Worm (Caenorhabditis elegans) whole organism, L3 larva: ENCODE results near the gene F02D10.2.
A peak's percentile ranks its signal among the peaks of the same experiment; 100 is the strongest.

Experiments
- R02D3.7 ChIP-seq: fragments of 150-350 bp; optimal IDR thresholded peaks from 2 replicates; lab custom pipeline; 2014; ENCODE audit warnings: missing biosample characterization, missing genetic modification characterization
- ZK546.5 ChIP-seq: sonication (generic microtip); optimal IDR thresholded peaks from 2 replicates; lab custom pipeline; 2017; ENCODE audit warnings: missing biosample characterization, missing genetic modification characterization
- aly-2 ChIP-seq: fragments of 150-350 bp; optimal IDR thresholded peaks from 2 replicates; lab custom pipeline; 2014; ENCODE audit warnings: missing biosample characterization, missing genetic modification characterization
- ama-1 ChIP-seq: fragments of 150-350 bp; optimal IDR thresholded peaks from 2 replicates; lab custom pipeline; 2018
- ceh-16 ChIP-seq: sonication (generic microtip); optimal IDR thresholded peaks from 2 replicates; lab custom pipeline; 2017; ENCODE audit warnings: missing biosample characterization, missing genetic modification characterization
- ceh-28 ChIP-seq: fragments of 150-350 bp; optimal IDR thresholded peaks from 2 replicates; lab custom pipeline; 2014; ENCODE audit warnings: missing biosample characterization, missing genetic modification reagents, missing genetic modification characterization
- ceh-82 ChIP-seq: fragments of 150-350 bp; optimal IDR thresholded peaks from 2 replicates; lab custom pipeline; 2014; ENCODE audit warnings: missing biosample characterization, missing genetic modification characterization
- ceh-9 ChIP-seq: sonication (generic microtip); optimal IDR thresholded peaks from 2 replicates; lab custom pipeline; 2018; ENCODE audit warnings: missing biosample characterization, missing genetic modification characterization
- daf-12 ChIP-seq: fragments of 150-350 bp; optimal IDR thresholded peaks from 2 replicates; lab custom pipeline; 2014; ENCODE audit warnings: missing biosample characterization, missing genetic modification reagents, missing genetic modification characterization
- egl-27 ChIP-seq: sonication (generic microtip); optimal IDR thresholded peaks from 4 replicates; lab custom pipeline; 2017; ENCODE audit warnings: missing biosample characterization, missing genetic modification reagents, missing genetic modification characterization
- egl-5 ChIP-seq: fragments of 150-350 bp; optimal IDR thresholded peaks from 2 replicates; lab custom pipeline; 2017; ENCODE audit warnings: missing biosample characterization, missing genetic modification reagents, missing genetic modification characterization, inconsistent platforms
- elt-1 ChIP-seq: fragments of 150-350 bp; optimal IDR thresholded peaks from 2 replicates; lab custom pipeline; 2014; ENCODE audit warnings: missing biosample characterization, missing genetic modification characterization
- elt-2 ChIP-seq: sonication (generic microtip); optimal IDR thresholded peaks from 2 replicates; lab custom pipeline; 2016; ENCODE audit warnings: missing genetic modification reagents, mild to moderate bottlenecking, missing genetic modification characterization, missing compliant biosample characterization
- elt-3 ChIP-seq, 3 experiments: fragments of 150-350 bp in 1 of 3; sonication (generic microtip) in 2 of 3; optimal IDR thresholded peaks; 2 replicates in 2 of 3; 4 replicates in 1 of 3; lab custom pipeline; 2014 to 2017; ENCODE audit warnings: missing biosample characterization in 3 of 3, missing genetic modification characterization in 3 of 3
- eor-1 ChIP-seq, 2 experiments: fragments of 150-350 bp; optimal IDR thresholded peaks; 2 replicates each; lab custom pipeline; 2014 to 2018; ENCODE audit warnings: missing biosample characterization in 2 of 2, missing genetic modification characterization in 2 of 2
- fkh-10 ChIP-seq: sonication (generic microtip); optimal IDR thresholded peaks from 2 replicates; lab custom pipeline; 2017; ENCODE audit warnings: missing biosample characterization, missing genetic modification reagents, missing genetic modification characterization
- fkh-2 ChIP-seq: fragments of 150-350 bp; optimal IDR thresholded peaks from 2 replicates; lab custom pipeline; 2014; ENCODE audit warnings: missing biosample characterization, missing genetic modification reagents, missing genetic modification characterization
- fos-1 ChIP-seq: fragments of 150-350 bp; optimal IDR thresholded peaks from 2 replicates; lab custom pipeline; 2014; ENCODE audit warnings: missing biosample characterization, missing genetic modification characterization
- hmg-11 ChIP-seq: sonication (generic microtip); optimal IDR thresholded peaks from 2 replicates; lab custom pipeline; 2016; ENCODE audit warnings: missing genetic modification characterization, missing compliant biosample characterization
- jun-1 ChIP-seq: fragments of 150-350 bp; optimal IDR thresholded peaks from 2 replicates; lab custom pipeline; 2014; ENCODE audit warnings: missing biosample characterization, missing genetic modification reagents, missing genetic modification characterization
- lin-15B ChIP-seq: fragments of 150-350 bp; optimal IDR thresholded peaks from 2 replicates; lab custom pipeline; 2014; ENCODE audit warnings: missing biosample characterization, missing genetic modification characterization
- lin-39 ChIP-seq: fragments of 150-350 bp; optimal IDR thresholded peaks from 2 replicates; lab custom pipeline; 2018; ENCODE audit warnings: missing biosample characterization, missing genetic modification reagents, missing genetic modification characterization
- lsy-12 ChIP-seq: sonication (generic microtip); optimal IDR thresholded peaks from 2 replicates; lab custom pipeline; 2016; ENCODE audit warnings: mild to moderate bottlenecking, missing genetic modification characterization, missing compliant biosample characterization
- mdl-1 ChIP-seq: fragments of 150-350 bp; optimal IDR thresholded peaks from 2 replicates; lab custom pipeline; 2014; ENCODE audit warnings: missing biosample characterization, missing genetic modification characterization
- mml-1 ChIP-seq: fragments of 150-350 bp; sonication (generic microtip); optimal IDR thresholded peaks from 3 replicates; lab custom pipeline; 2014; ENCODE audit warnings: missing biosample characterization, missing genetic modification characterization
- nfya-1 ChIP-seq: sonication (generic microtip); optimal IDR thresholded peaks from 2 replicates; lab custom pipeline; 2017; ENCODE audit warnings: missing genetic modification characterization, mild to moderate bottlenecking, missing compliant biosample characterization, antibody characterized with exemption, moderate library complexity; ENCODE audit not compliant: insufficient read depth
- nhr-11 ChIP-seq: fragments of 150-350 bp; optimal IDR thresholded peaks from 2 replicates; lab custom pipeline; 2014; ENCODE audit warnings: missing biosample characterization, missing genetic modification characterization
- nhr-12 ChIP-seq: fragments of 150-350 bp; optimal IDR thresholded peaks from 2 replicates; lab custom pipeline; 2014; ENCODE audit warnings: missing biosample characterization, missing genetic modification characterization
- nhr-23 ChIP-seq: fragments of 150-350 bp; optimal IDR thresholded peaks from 2 replicates; lab custom pipeline; 2014; ENCODE audit warnings: missing biosample characterization, missing genetic modification reagents, missing genetic modification characterization
- nhr-237 ChIP-seq: fragments of 150-350 bp; optimal IDR thresholded peaks from 2 replicates; lab custom pipeline; 2014; ENCODE audit warnings: missing biosample characterization, missing genetic modification characterization
- nhr-25 ChIP-seq: sonication (generic microtip); optimal IDR thresholded peaks from 2 replicates; lab custom pipeline; 2017; ENCODE audit warnings: missing biosample characterization, missing genetic modification characterization
- nhr-28 ChIP-seq: fragments of 150-350 bp; optimal IDR thresholded peaks from 2 replicates; lab custom pipeline; 2014; ENCODE audit warnings: missing biosample characterization, missing genetic modification characterization
- nhr-43 ChIP-seq: sonication (generic microtip); optimal IDR thresholded peaks from 2 replicates; lab custom pipeline; 2016; ENCODE audit warnings: mild to moderate bottlenecking, missing genetic modification characterization, missing compliant biosample characterization; ENCODE audit not compliant: poor library complexity, severe bottlenecking
- nhr-67 ChIP-seq: fragments of 150-350 bp; optimal IDR thresholded peaks from 2 replicates; lab custom pipeline; 2014; ENCODE audit warnings: missing biosample characterization, missing genetic modification characterization
- nhr-76 ChIP-seq: fragments of 150-350 bp; sonication (generic microtip); optimal IDR thresholded peaks from 5 replicates; lab custom pipeline; 2014; ENCODE audit warnings: missing biosample characterization, missing genetic modification characterization
- nhr-77 ChIP-seq: fragments of 150-350 bp; optimal IDR thresholded peaks from 2 replicates; lab custom pipeline; 2014; ENCODE audit warnings: missing biosample characterization, missing genetic modification characterization
- pha-4 ChIP-seq: fragments of 150-350 bp; optimal IDR thresholded peaks from 2 replicates; lab custom pipeline; 2014; ENCODE audit warnings: missing biosample characterization, missing genetic modification reagents, missing genetic modification characterization
- pqm-1 ChIP-seq: fragments of 150-350 bp; optimal IDR thresholded peaks from 2 replicates; lab custom pipeline; 2017; ENCODE audit warnings: missing biosample characterization, missing genetic modification characterization, inconsistent platforms
- sea-2 ChIP-seq: fragments of 150-350 bp; sonication (generic microtip); optimal IDR thresholded peaks from 4 replicates; lab custom pipeline; 2014; ENCODE audit warnings: missing biosample characterization, missing genetic modification reagents, missing genetic modification characterization
- skn-1 ChIP-seq: fragments of 150-350 bp; optimal IDR thresholded peaks from 2 replicates; lab custom pipeline; 2014; ENCODE audit warnings: missing biosample characterization, missing genetic modification characterization
- snpc-4 ChIP-seq: fragments of 150-350 bp; optimal IDR thresholded peaks from 2 replicates; lab custom pipeline; 2014; ENCODE audit warnings: missing biosample characterization, missing genetic modification characterization
- tbx-2 ChIP-seq: sonication (generic microtip); optimal IDR thresholded peaks from 2 replicates; lab custom pipeline; 2016; ENCODE audit warnings: mild to moderate bottlenecking, missing genetic modification characterization, missing compliant biosample characterization
- unc-39 ChIP-seq: sonication (generic microtip); optimal IDR thresholded peaks from 4 replicates; lab custom pipeline; 2017; ENCODE audit warnings: missing biosample characterization, missing genetic modification characterization
- unc-62 ChIP-seq: fragments of 150-350 bp; sonication (generic microtip); optimal IDR thresholded peaks from 4 replicates; lab custom pipeline; 2014; ENCODE audit warnings: missing biosample characterization, missing genetic modification reagents, missing genetic modification characterization
- zag-1 ChIP-seq: fragments of 150-350 bp; optimal IDR thresholded peaks from 2 replicates; lab custom pipeline; 2014; ENCODE audit warnings: missing biosample characterization, missing genetic modification characterization
- ztf-11 ChIP-seq: fragments of 150-350 bp; optimal IDR thresholded peaks from 2 replicates; lab custom pipeline; 2014; ENCODE audit warnings: missing biosample characterization, missing genetic modification characterization
- ztf-4 ChIP-seq: fragments of 150-350 bp; optimal IDR thresholded peaks from 2 replicates; lab custom pipeline; 2014; ENCODE audit warnings: missing biosample characterization, missing genetic modification characterization

Gene F02D10.2

ce11 chrX:13443283-13443682 is 20.4 kb downstream of the F02D10.2 start:
- TF ChIP-seq fos-1 (tag; lab: Kevin White, UChicago) (no peak), nhr-11 (tag; lab: Kevin White, UChicago) (no peak), tbx-2 (tag; lab: Kevin White, UChicago) (no peak), mml-1 (tag; lab: Kevin White, UChicago) (no peak), nhr-67 (tag; lab: Kevin White, UChicago) (no peak), hmg-11 (no peak), ama-1 (no peak), zag-1 (tag; lab: Kevin White, UChicago) (no peak), skn-1 (tag; lab: Kevin White, UChicago) (no peak), nhr-23 (tag; lab: Kevin White, UChicago) (no peak)
- TF ChIP-seq, all 47 proteins: peak for 0

- TF ChIP-seq unc-62 (no peak), ztf-11 (no peak), jun-1 (no peak), ceh-28 (tag; lab: Kevin White, UChicago) (peak; percentile 21), sea-2 (GFP tag; lab: Kevin White, UChicago) (no peak), hmg-11 (peak; percentile 26), elt-3 (tag; optimal IDR thresholded peaks at IDR 0.05; lab: Kevin White, UChicago) (no peak), fos-1 (tag; lab: Kevin White, UChicago) (no peak), ama-1 (no peak), lin-39 (tag; lab: Kevin White, UChicago) (peak; percentile 33), daf-12 (no peak), tbx-2 (tag; lab: Kevin White, UChicago) (peak; percentile 44), mdl-1 (tag; lab: Kevin White, UChicago) (no peak), mml-1 (tag; lab: Kevin White, UChicago) (no peak), ceh-9 (no peak), lsy-12 (tag; lab: Kevin White, UChicago) (peak; percentile 44), ztf-4 (tag; lab: Kevin White, UChicago) (no peak), nhr-77 (tag; lab: Kevin White, UChicago) (no peak), nhr-28 (tag; lab: Kevin White, UChicago) (no peak), nhr-43 (tag; lab: Kevin White, UChicago) (peak; percentile 17), lin-15B (tag; lab: Kevin White, UChicago) (no peak), eor-1 (tag; optimal IDR thresholded peaks at IDR 0.05; lab: Kevin White, UChicago) (no peak), nhr-11 (tag; lab: Kevin White, UChicago) (no peak), nhr-12 (tag; lab: Kevin White, UChicago) (no peak), egl-5 (no peak), snpc-4 (tag; lab: Kevin White, UChicago) (no peak), nhr-23 (tag; lab: Kevin White, UChicago) (peak; percentile 27), nhr-76 (tag; lab: Kevin White, UChicago) (no peak), elt-2 (tag; lab: Kevin White, UChicago) (peak; percentile 23), nfya-1 (tag; lab: Kevin White, UChicago) (no peak), nhr-237 (tag; lab: Kevin White, UChicago) (no peak), fkh-10 (GFP tag; lab: Kevin White, UChicago) (no peak), zag-1 (tag; lab: Kevin White, UChicago) (no peak), aly-2 (no peak), skn-1 (tag; lab: Kevin White, UChicago) (peak; percentile 15), ceh-16 (tag; lab: Kevin White, UChicago) (no peak), pha-4 (tag; lab: Kevin White, UChicago) (peak; percentile 54), nhr-25 (tag; lab: Kevin White, UChicago) (no peak), nhr-67 (tag; lab: Kevin White, UChicago) (no peak), ZK546.5 (tag; lab: Kevin White, UChicago) (no peak), R02D3.7 (tag; lab: Kevin White, UChicago) (no peak), fkh-2 (no peak), egl-27 (tag; lab: Kevin White, UChicago) (no peak), elt-1 (tag; lab: Kevin White, UChicago) (no peak), ceh-82 (tag; lab: Kevin White, UChicago) (peak; percentile 44), unc-39 (tag; lab: Kevin White, UChicago) (no peak), pqm-1 (no peak)
Measured at ce11 chrX:13442446-13442845, 21.2 kb downstream of the F02D10.2 start.
